Worm (Caenorhabditis elegans): Measurements from ENCODE around the gene F01G10.4.

F01G10.4 gene

DNA sequence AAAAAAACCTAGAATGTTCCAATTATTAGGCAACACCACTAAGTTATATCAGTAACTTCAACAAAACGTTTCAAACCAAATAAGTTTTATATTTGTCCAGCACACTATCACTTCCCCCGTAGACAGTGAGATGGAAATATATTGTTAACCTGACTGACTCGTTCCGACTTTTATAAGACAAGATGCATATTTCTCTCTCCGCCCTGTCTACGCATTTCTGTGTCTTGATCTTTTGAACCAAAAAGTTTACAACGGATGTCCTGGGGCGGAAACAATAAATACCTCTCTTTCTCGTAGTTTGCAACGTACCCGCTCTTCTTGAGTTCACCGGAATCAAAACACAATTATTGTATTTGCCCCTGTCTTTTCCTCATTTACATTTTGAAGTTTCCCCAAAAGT is 18.9 kb upstream of the F01G10.4 start:
- TF ChIP-seq nhr-85 (tag) (peak; percentile 50), lin-14 (GFP tag; optimal IDR thresholded peaks at IDR 0.05) (peak; percentile 65), F16B12.6 (tag; optimal IDR thresholded peaks at IDR 0.05) (no peak), nhr-90 (tag; optimal IDR thresholded peaks at IDR 0.05; ENCODE audit: poor library complexity) (no peak), lin-39 (tag; optimal IDR thresholded peaks at IDR 0.05) (no peak), elt-3 (tag; optimal IDR thresholded peaks at IDR 0.05) (peak in 2 of 6 experiments; percentile 76 to 78), nhr-71 (tag; optimal IDR thresholded peaks at IDR 0.05) (peak; percentile 85)

ce11 chrIV:10250577-10251075 is 18.3 kb upstream of the F01G10.4 start, which contains the start of gene daf-14:
TSS of gene daf-14 (plus strand) at chrIV:10250627.
- TF ChIP-seq sptf-1 (tag; optimal IDR thresholded peaks at IDR 0.05) (no peak), ceh-63 (GFP tag; optimal IDR thresholded peaks at IDR 0.05) (no peak), pag-3 (tag; optimal IDR thresholded peaks at IDR 0.05; ENCODE audit: borderline replicate concordance, insufficient read depth) (no peak), Y116A8C.19 (tag; optimal IDR thresholded peaks at IDR 0.05; ENCODE audit: borderline replicate concordance) (no peak), unc-86 (tag; optimal IDR thresholded peaks at IDR 0.05) (no peak), ces-1 (GFP tag; optimal IDR thresholded peaks at IDR 0.05) (no peak), fkh-8 (tag; optimal IDR thresholded peaks at IDR 0.05) (no peak), nhr-28 (tag; optimal IDR thresholded peaks at IDR 0.05) (no peak), ceh-90 (tag; optimal IDR thresholded peaks at IDR 0.05) (no peak), unc-30 (tag; optimal IDR thresholded peaks at IDR 0.05) (no peak), pax-3 (tag; optimal IDR thresholded peaks at IDR 0.05) (no peak), ets-5 (GFP tag; IDR thresholded peaks at IDR 0.05) (no peak), lin-39 (tag; optimal IDR thresholded peaks at IDR 0.05) (no peak), nhr-90 (tag; optimal IDR thresholded peaks at IDR 0.05; ENCODE audit: poor library complexity) (peak; percentile 50), efl-3 (GFP tag; optimal IDR thresholded peaks at IDR 0.05) (no peak), unc-98 (GFP tag; IDR thresholded peaks at IDR 0.05) (no peak), efl-1 (optimal IDR thresholded peaks at IDR 0.05) (no peak), efl-1 (GFP tag; optimal IDR thresholded peaks at IDR 0.05 in 1 of 2) (peak in 1 of 2 experiments; percentile 72), skn-1 (tag; optimal IDR thresholded peaks at IDR 0.05) (no peak), pqm-1 (tag; optimal IDR thresholded peaks at IDR 0.05) (no peak), alr-1 (tag; optimal IDR thresholded peaks at IDR 0.05; ENCODE audit: borderline replicate concordance) (no peak), nhr-20 (tag; optimal IDR thresholded peaks at IDR 0.05) (peak; percentile 34), mab-9 (GFP tag; IDR thresholded peaks at IDR 0.05) (no peak), blmp-1 (tag; optimal IDR thresholded peaks at IDR 0.05) (peak; percentile 19), ama-1 (optimal IDR thresholded peaks at IDR 0.05) (no peak), elt-2 (tag; optimal IDR thresholded peaks at IDR 0.05) (peak; percentile 22), grh-1 (GFP tag; IDR thresholded peaks at IDR 0.05) (no peak), dpl-1 (GFP tag; optimal IDR thresholded peaks at IDR 0.05) (peak; percentile 8 to 55 (median 31)), tlp-1 (tag; optimal IDR thresholded peaks at IDR 0.05) (no peak), vab-15 (tag; optimal IDR thresholded peaks at IDR 0.05) (no peak), sup-37 (GFP tag; optimal IDR thresholded peaks at IDR 0.05) (no peak), isw-1 (GFP tag; IDR thresholded peaks at IDR 0.05) (no peak), swsn-7 (tag; optimal IDR thresholded peaks at IDR 0.05) (no peak), unc-62 (GFP tag; optimal IDR thresholded peaks at IDR 0.05) (no peak), nhr-71 (tag; optimal IDR thresholded peaks at IDR 0.05) (peak; percentile 66), ceh-82 (tag; optimal IDR thresholded peaks at IDR 0.05) (no peak), dsc-1 (tag; optimal IDR thresholded peaks at IDR 0.05) (no peak), ztf-4 (tag; optimal IDR thresholded peaks at IDR 0.05) (no peak), lin-35 (GFP tag; optimal IDR thresholded peaks at IDR 0.05) (peak; percentile 30 to 84), lir-3 (tag; optimal IDR thresholded peaks at IDR 0.05; ENCODE audit: poor library complexity) (no peak), ceh-88 (GFP tag; IDR thresholded peaks at IDR 0.05) (no peak), C34B4.2 (tag; optimal IDR thresholded peaks at IDR 0.05) (no peak), rnt-1 (tag; optimal IDR thresholded peaks at IDR 0.05) (no peak), nhr-76 (tag; optimal IDR thresholded peaks at IDR 0.05) (no peak), nhr-77 (tag; optimal IDR thresholded peaks at IDR 0.05) (no peak), ztf-11 (tag; optimal IDR thresholded peaks at IDR 0.05) (no peak), xbp-1 (tag; optimal IDR thresholded peaks at IDR 0.05) (no peak)
